Fruit fly (Drosophila melanogaster) whole organism, embryonic: ENCODE measurements around the gene CG4631.

Source experiments
- Atf3 ChIP-seq: fragments of 200-800 bp; sonication (Bioruptor generic); optimal IDR thresholded peaks from 3 replicates; lab custom pipeline; 2016; ENCODE audit warnings: missing biosample characterization, missing genetic modification characterization
- CG10209 ChIP-seq: fragments of 200-800 bp; sonication (Bioruptor generic); optimal IDR thresholded peaks from 3 replicates; lab custom pipeline; 2017; ENCODE audit warnings: missing biosample characterization, mild to moderate bottlenecking, missing genetic modification characterization, missing genetic modification reagents
- CG10274 ChIP-seq: fragments of 200-800 bp; sonication (Bioruptor generic); optimal IDR thresholded peaks from 3 replicates; lab custom pipeline; 2017; ENCODE audit warnings: missing biosample characterization, mild to moderate bottlenecking, missing genetic modification characterization
- CG11723 ChIP-seq: fragments of 200-800 bp; sonication (Bioruptor generic); optimal IDR thresholded peaks from 2 replicates; lab custom pipeline; 2017; ENCODE audit warnings: missing biosample characterization, mild to moderate bottlenecking, missing genetic modification characterization
- CG12942 ChIP-seq: fragments of 200-800 bp; sonication (Bioruptor generic); optimal IDR thresholded peaks from 3 replicates; lab custom pipeline; 2016; ENCODE audit warnings: missing biosample characterization, missing genetic modification characterization
- CG15269 ChIP-seq: fragments of 200-800 bp; sonication (Bioruptor generic); optimal IDR thresholded peaks from 2 replicates; lab custom pipeline; 2018; ENCODE audit warnings: missing biosample characterization, mild to moderate bottlenecking, missing genetic modification characterization, moderate library complexity
- CG15479 ChIP-seq: fragments of 200-800 bp; sonication (Bioruptor generic); optimal IDR thresholded peaks from 3 replicates; lab custom pipeline; 2019; ENCODE audit warnings: missing biosample characterization, mild to moderate bottlenecking, missing genetic modification characterization, moderate library complexity
- CG17568 ChIP-seq: fragments of 200-800 bp; sonication (Bioruptor generic); optimal IDR thresholded peaks from 2 replicates; lab custom pipeline; 2018; ENCODE audit warnings: missing biosample characterization, mild to moderate bottlenecking, missing genetic modification characterization, moderate library complexity
- CG1832 ChIP-seq: fragments of 200-800 bp; sonication (Bioruptor generic); optimal IDR thresholded peaks from 2 replicates; lab custom pipeline; 2017; ENCODE audit warnings: missing biosample characterization, mild to moderate bottlenecking, missing genetic modification characterization, inconsistent platforms
- CG18599 ChIP-seq: fragments of 200-800 bp; sonication (Bioruptor generic); optimal IDR thresholded peaks from 3 replicates; lab custom pipeline; 2017; ENCODE audit warnings: missing biosample characterization, missing genetic modification characterization, mild to moderate bottlenecking, moderate library complexity, missing genetic modification reagents
- CG18619 ChIP-seq: fragments of 200-800 bp; sonication (Bioruptor generic); optimal IDR thresholded peaks from 3 replicates; lab custom pipeline; 2017; ENCODE audit warnings: missing biosample characterization, mild to moderate bottlenecking, missing genetic modification characterization
- CG2116 ChIP-seq: fragments of 200-800 bp; sonication (Bioruptor generic); optimal IDR thresholded peaks from 3 replicates; lab custom pipeline; 2018; ENCODE audit warnings: missing biosample characterization, mild to moderate bottlenecking, missing genetic modification characterization
- CG33557 ChIP-seq: fragments of 200-800 bp; sonication (Bioruptor generic); optimal IDR thresholded peaks from 2 replicates; lab custom pipeline; 2019; ENCODE audit warnings: missing biosample characterization, mild to moderate bottlenecking, missing genetic modification characterization, moderate library complexity
- CG4328 ChIP-seq: fragments of 200-800 bp; sonication (Bioruptor generic); optimal IDR thresholded peaks from 3 replicates; lab custom pipeline; 2017; ENCODE audit warnings: missing biosample characterization, missing genetic modification reagents, missing genetic modification characterization
- CG5180 ChIP-seq: fragments of 200-800 bp; sonication (Bioruptor generic); optimal IDR thresholded peaks from 3 replicates; lab custom pipeline; 2017; ENCODE audit warnings: missing biosample characterization, missing genetic modification characterization, mild to moderate bottlenecking, moderate library complexity, missing genetic modification reagents
- CG6175 ChIP-seq: fragments of 200-800 bp; sonication (Bioruptor generic); IDR thresholded peaks from 3 replicates; pipeline ENCODE4 v1.3.6; 2022; ENCODE audit warnings: missing biosample characterization, missing genetic modification characterization
- CG6654 ChIP-seq: fragments of 200-800 bp; sonication (Bioruptor generic); optimal IDR thresholded peaks from 2 replicates; lab custom pipeline; 2017; ENCODE audit warnings: missing biosample characterization, mild to moderate bottlenecking, missing genetic modification characterization
- CG6765 ChIP-seq: fragments of 200-800 bp; sonication (Bioruptor generic); optimal IDR thresholded peaks from 3 replicates; lab custom pipeline; 2017; ENCODE audit warnings: missing biosample characterization, mild to moderate bottlenecking, missing genetic modification characterization
- CG7556 ChIP-seq: fragments of 200-800 bp; sonication (Bioruptor generic); optimal IDR thresholded peaks from 2 replicates; lab custom pipeline; 2017; ENCODE audit warnings: missing biosample characterization, mild to moderate bottlenecking, missing genetic modification characterization
- CG9437 ChIP-seq: fragments of 200-800 bp; sonication (Bioruptor generic); optimal IDR thresholded peaks from 2 replicates; lab custom pipeline; 2018; ENCODE audit warnings: missing biosample characterization, mild to moderate bottlenecking, missing genetic modification characterization
- Dp ChIP-seq: fragments of 200-800 bp; sonication (Bioruptor generic); optimal IDR thresholded peaks from 2 replicates; lab custom pipeline; 2018; ENCODE audit warnings: missing biosample characterization, mild to moderate bottlenecking, missing genetic modification characterization, moderate library complexity
- Lim3 ChIP-seq: fragments of 200-800 bp; sonication (Bioruptor generic); IDR thresholded peaks from 2 replicates; pipeline ENCODE4 v1.3.6; 2022; ENCODE audit warnings: missing biosample characterization, missing genetic modification characterization
- Meics ChIP-seq: fragments of 200-800 bp; sonication (Bioruptor generic); optimal IDR thresholded peaks from 2 replicates; lab custom pipeline; 2017; ENCODE audit warnings: missing biosample characterization, mild to moderate bottlenecking, missing genetic modification characterization
- Poxn ChIP-seq: fragments of 200-800 bp; sonication (Bioruptor generic); IDR thresholded peaks from 2 replicates; pipeline ENCODE4 v1.3.6; 2022; ENCODE audit warnings: missing biosample characterization, missing genetic modification characterization
- Ravus ChIP-seq: fragments of 200-800 bp; sonication (Bioruptor generic); IDR thresholded peaks from 2 replicates; pipeline ENCODE4 v1.3.6; 2022; ENCODE audit warnings: missing biosample characterization, missing genetic modification characterization
- Spps ChIP-seq: fragments of 200-800 bp; sonication (Bioruptor generic); optimal IDR thresholded peaks from 2 replicates; lab custom pipeline; 2018; ENCODE audit warnings: missing biosample characterization, mild to moderate bottlenecking, missing genetic modification characterization
- YL-1 ChIP-seq: fragments of 200-800 bp; sonication (Bioruptor generic); optimal IDR thresholded peaks from 3 replicates; lab custom pipeline; 2017; ENCODE audit warnings: missing biosample characterization, mild to moderate bottlenecking, missing genetic modification characterization
- bigmax ChIP-seq: fragments of 200-800 bp; sonication (Bioruptor generic); optimal IDR thresholded peaks from 2 replicates; lab custom pipeline; 2018; ENCODE audit warnings: missing biosample characterization, mild to moderate bottlenecking, missing genetic modification characterization
- cad ChIP-seq: fragments of >200 bp; optimal IDR thresholded peaks from 2 replicates; lab custom pipeline; 2017; ENCODE audit warnings: missing biosample characterization, missing genetic modification characterization
- ci ChIP-seq: fragments of 200-800 bp; sonication (Bioruptor generic); IDR thresholded peaks from 3 replicates; pipeline ENCODE4 v1.3.6; 2022; ENCODE audit warnings: missing biosample characterization, missing genetic modification characterization
- corto ChIP-seq: fragments of 200-800 bp; sonication (Bioruptor generic); optimal IDR thresholded peaks from 2 replicates; lab custom pipeline; 2016; ENCODE audit warnings: missing biosample characterization, mild to moderate bottlenecking, missing genetic modification characterization, moderate library complexity
- dm ChIP-seq: fragments of 200-800 bp; sonication (Bioruptor generic); optimal IDR thresholded peaks from 3 replicates; lab custom pipeline; 2016; ENCODE audit warnings: missing biosample characterization, missing genetic modification characterization
- dmrt11E ChIP-seq: fragments of 200-800 bp; sonication (Bioruptor generic); optimal IDR thresholded peaks from 3 replicates; lab custom pipeline; 2018; ENCODE audit warnings: missing biosample characterization, mild to moderate bottlenecking, missing genetic modification characterization, moderate library complexity
- dpn ChIP-seq, 2 experiments: fragments of 200-800 bp; sonication (Bioruptor generic); optimal IDR thresholded peaks; 3 replicates each; lab custom pipeline; 2016; ENCODE audit warnings: missing biosample characterization in 2 of 2, missing genetic modification characterization in 2 of 2
- jumu ChIP-seq: fragments of 200-800 bp; sonication (Bioruptor generic); optimal IDR thresholded peaks from 3 replicates; lab custom pipeline; 2016; ENCODE audit warnings: missing biosample characterization, missing genetic modification characterization
- klu ChIP-seq: fragments of 200-800 bp; sonication (Bioruptor generic); IDR thresholded peaks from 2 replicates; pipeline ENCODE4 v1.3.6; 2022; ENCODE audit warnings: missing biosample characterization, missing genetic modification characterization
- lab ChIP-seq: fragments of 200-800 bp; sonication (Bioruptor generic); optimal IDR thresholded peaks from 3 replicates; lab custom pipeline; 2017; ENCODE audit warnings: missing biosample characterization, missing genetic modification characterization, mild to moderate bottlenecking, moderate library complexity, missing genetic modification reagents
- luna ChIP-seq: fragments of 200-800 bp; sonication (Bioruptor generic); optimal IDR thresholded peaks from 2 replicates; lab custom pipeline; 2016; ENCODE audit warnings: missing biosample characterization, missing genetic modification characterization
- nerfin-1 ChIP-seq: fragments of 200-800 bp; sonication (Bioruptor generic); optimal IDR thresholded peaks from 3 replicates; lab custom pipeline; 2019; ENCODE audit warnings: missing biosample characterization, mild to moderate bottlenecking, missing genetic modification characterization, moderate library complexity
- p53 ChIP-seq: fragments of 200-800 bp; sonication (Bioruptor generic); optimal IDR thresholded peaks from 2 replicates; lab custom pipeline; 2016; ENCODE audit warnings: missing biosample characterization, missing genetic modification characterization
- pb ChIP-seq: fragments of 200-800 bp; sonication (Bioruptor generic); optimal IDR thresholded peaks from 3 replicates; lab custom pipeline; 2016; ENCODE audit warnings: missing biosample characterization, missing genetic modification characterization
- pzg ChIP-seq: fragments of 200-800 bp; sonication (Bioruptor generic); optimal IDR thresholded peaks from 3 replicates; lab custom pipeline; 2018; ENCODE audit warnings: missing biosample characterization, mild to moderate bottlenecking, missing genetic modification characterization, moderate library complexity
- sd ChIP-seq: fragments of 200-800 bp; sonication (Bioruptor generic); optimal IDR thresholded peaks from 3 replicates; lab custom pipeline; 2018; ENCODE audit warnings: missing biosample characterization, mild to moderate bottlenecking, missing genetic modification characterization, moderate library complexity
- shn ChIP-seq: fragments of 200-800 bp; sonication (Bioruptor generic); optimal IDR thresholded peaks from 3 replicates; lab custom pipeline; 2016; ENCODE audit warnings: missing biosample characterization, missing genetic modification characterization
- sqz ChIP-seq: fragments of 200-800 bp; sonication (Bioruptor generic); optimal IDR thresholded peaks from 3 replicates; lab custom pipeline; 2018; ENCODE audit warnings: missing biosample characterization, mild to moderate bottlenecking, missing genetic modification characterization
- tio ChIP-seq: fragments of 200-800 bp; sonication (Bioruptor generic); optimal IDR thresholded peaks from 2 replicates; lab custom pipeline; 2017; ENCODE audit warnings: missing biosample characterization, missing genetic modification characterization, inconsistent platforms
- tll ChIP-seq, 2 experiments: fragments of 200-800 bp in 1 of 2; fragments of >200 bp in 1 of 2; sonication (Bioruptor generic) in 1 of 2; optimal IDR thresholded peaks; 2 replicates each; lab custom pipeline; 2017 to 2019; ENCODE audit warnings: missing biosample characterization in 2 of 2, missing genetic modification characterization in 2 of 2, mild to moderate bottlenecking in 1 of 2, moderate library complexity in 1 of 2
- wek ChIP-seq: fragments of 200-800 bp; sonication (Bioruptor generic); optimal IDR thresholded peaks from 3 replicates; lab custom pipeline; 2018; ENCODE audit warnings: missing biosample characterization, mild to moderate bottlenecking, missing genetic modification characterization, moderate library complexity
- wor ChIP-seq: fragments of 200-800 bp; sonication (Bioruptor generic); IDR thresholded peaks from 2 replicates; pipeline ENCODE4 v1.3.6; 2022; ENCODE audit warnings: missing biosample characterization, missing genetic modification characterization
- z ChIP-seq: fragments of 200-800 bp; sonication (Bioruptor generic); IDR thresholded peaks from 3 replicates; pipeline ENCODE4 v1.3.6; 2022; ENCODE audit warnings: missing biosample characterization, missing genetic modification characterization

CG4631 gene

dm6 chr2L:16587654-16588348 is 19.4 kb upstream of the CG4631 start (continued):
- TF ChIP-seq bigmax (no peak), CG10209 (GFP tag; lab: Kevin White, UChicago) (no peak), CG4328 (GFP tag; lab: Kevin White, UChicago) (no peak), CG15479 (GFP tag; lab: Kevin White, UChicago) (no peak), CG11723 (GFP tag; lab: Kevin White, UChicago) (no peak), CG15269 (no peak), Ravus (GFP tag; lab: Robert Waterston, UW) (no peak), ci (GFP tag; lab: Robert Waterston, UW) (no peak), nerfin-1 (no peak), luna (GFP tag; lab: Kevin White, UChicago) (no peak), shn (GFP tag; lab: Kevin White, UChicago) (no peak), CG18619 (GFP tag; lab: Kevin White, UChicago) (no peak), tio (GFP tag; lab: Kevin White, UChicago) (no peak), wor (GFP tag; lab: Robert Waterston, UW) (no peak), CG6175 (no peak), CG1832 (GFP tag; lab: Kevin White, UChicago) (peak; percentile 49), tll (GFP tag; optimal IDR thresholded peaks at IDR 0.05; lab: Kevin White, UChicago) (no peak), CG10274 (peak; percentile 97), Spps (tag; lab: Kevin White, UChicago) (no peak), CG6654 (no peak), dmrt11E (no peak), YL-1 (GFP tag; lab: Kevin White, UChicago) (no peak), sqz (peak; percentile 93), Poxn (GFP tag; lab: Robert Waterston, UW) (no peak), pzg (no peak), CG18599 (GFP tag; lab: Kevin White, UChicago) (no peak), wek (no peak), pb (GFP tag; lab: Kevin White, UChicago) (no peak), Meics (no peak), cad (GFP tag; lab: Kevin White, UChicago) (peak; percentile 19), p53 (GFP tag; lab: Kevin White, UChicago) (no peak), lab (GFP tag; lab: Kevin White, UChicago) (no peak), CG5180 (no peak), Dp (GFP tag; lab: Kevin White, UChicago) (no peak), corto (peak; percentile 47), dpn (GFP tag; optimal IDR thresholded peaks at IDR 0.05; lab: Kevin White, UChicago) (no peak), CG7556 (no peak), dm (no peak), jumu (GFP tag; lab: Kevin White, UChicago) (no peak), Atf3 (no peak), z (peak; percentile 51; the same call in 1 of the 3 replicates), CG2116 (GFP tag; lab: Kevin White, UChicago) (no peak), CG17568 (GFP tag; lab: Kevin White, UChicago) (no peak), sd (tag; lab: Kevin White, UChicago) (peak; percentile 98), CG33557 (GFP tag; lab: Kevin White, UChicago) (no peak), CG6765 (GFP tag; lab: Kevin White, UChicago) (no peak), klu (GFP tag; lab: Robert Waterston, UW) (no peak), Lim3 (GFP tag; lab: Robert Waterston, UW) (no peak), CG12942 (GFP tag; lab: Kevin White, UChicago) (no peak), CG9437 (GFP tag; lab: Kevin White, UChicago) (no peak)
